Fruit fly (Drosophila melanogaster) whole organism, embryonic: Measurements from ENCODE around the gene Obp19b.

Experiments
- Bteb2 ChIP-seq: fragments of 200-800 bp; sonication (Bioruptor generic); optimal IDR thresholded peaks from 2 replicates; lab custom pipeline; 2016; ENCODE audit warnings: missing biosample characterization, missing genetic modification characterization
- CG10209 ChIP-seq: fragments of 200-800 bp; sonication (Bioruptor generic); optimal IDR thresholded peaks from 3 replicates; lab custom pipeline; 2017; ENCODE audit warnings: missing biosample characterization, mild to moderate bottlenecking, missing genetic modification characterization, missing genetic modification reagents
- CG10274 ChIP-seq: fragments of 200-800 bp; sonication (Bioruptor generic); optimal IDR thresholded peaks from 3 replicates; lab custom pipeline; 2017; ENCODE audit warnings: missing biosample characterization, mild to moderate bottlenecking, missing genetic modification characterization
- CG12236 ChIP-seq: fragments of 200-800 bp; sonication (Bioruptor generic); optimal IDR thresholded peaks from 2 replicates; lab custom pipeline; 2016; ENCODE audit warnings: missing biosample characterization, missing genetic modification characterization
- CG1233 ChIP-seq: fragments of 200-800 bp; sonication (Bioruptor generic); optimal IDR thresholded peaks from 4 replicates; lab custom pipeline; 2018; ENCODE audit warnings: missing biosample characterization, mild to moderate bottlenecking, missing genetic modification characterization
- CG12744 ChIP-seq: fragments of 200-800 bp; sonication (Bioruptor generic); optimal IDR thresholded peaks from 2 replicates; lab custom pipeline; 2016; ENCODE audit warnings: missing biosample characterization, missing genetic modification characterization
- CG14667 ChIP-seq: fragments of 200-800 bp; sonication (Bioruptor generic); IDR thresholded peaks from 2 replicates; pipeline ENCODE4 v1.3.6; 2022; ENCODE audit warnings: missing biosample characterization, missing genetic modification characterization
- CG1792 ChIP-seq: fragments of 200-800 bp; sonication (Bioruptor generic); optimal IDR thresholded peaks from 2 replicates; lab custom pipeline; 2016; ENCODE audit warnings: missing biosample characterization, missing genetic modification characterization
- CG18011 ChIP-seq: fragments of 200-800 bp; sonication (Bioruptor generic); optimal IDR thresholded peaks from 2 replicates; lab custom pipeline; 2017; ENCODE audit warnings: missing biosample characterization, missing genetic modification characterization, mild to moderate bottlenecking, moderate library complexity, missing genotype
- CG18619 ChIP-seq: fragments of 200-800 bp; sonication (Bioruptor generic); optimal IDR thresholded peaks from 3 replicates; lab custom pipeline; 2017; ENCODE audit warnings: missing biosample characterization, mild to moderate bottlenecking, missing genetic modification characterization
- CG32772 ChIP-seq: fragments of 200-800 bp; sonication (Bioruptor generic); IDR thresholded peaks from 2 replicates; pipeline ENCODE4 v1.3.6; 2022; ENCODE audit warnings: missing biosample characterization, missing genetic modification characterization
- CG42726 ChIP-seq: fragments of 200-800 bp; sonication (Bioruptor generic); IDR thresholded peaks from 2 replicates; pipeline ENCODE4 v1.3.6; 2022; ENCODE audit warnings: missing biosample characterization, missing genetic modification characterization; ENCODE audit not compliant: partially characterized antibody
- CG5245 ChIP-seq: fragments of 200-800 bp; sonication (Bioruptor generic); optimal IDR thresholded peaks from 3 replicates; lab custom pipeline; 2016; ENCODE audit warnings: missing biosample characterization, missing genetic modification characterization
- CG6272 ChIP-seq: fragments of 200-800 bp; sonication (Bioruptor generic); IDR thresholded peaks from 2 replicates; pipeline ENCODE4 v1.3.6; 2022; ENCODE audit warnings: missing biosample characterization, missing genetic modification characterization
- CG6791 ChIP-seq: fragments of 200-800 bp; sonication (Bioruptor generic); IDR thresholded peaks from 3 replicates; pipeline ENCODE4 v1.3.6; 2022; ENCODE audit warnings: missing biosample characterization, missing genetic modification characterization; ENCODE audit not compliant: partially characterized antibody
- CG7963 ChIP-seq: fragments of 200-800 bp; sonication (Bioruptor generic); IDR thresholded peaks from 3 replicates; pipeline ENCODE4 v1.3.6; 2022; ENCODE audit warnings: missing biosample characterization, missing genetic modification characterization; ENCODE audit not compliant: partially characterized antibody
- CG8290 ChIP-seq, 3 experiments: fragments of 200-800 bp; sonication (Bioruptor generic); optimal IDR thresholded peaks; 2 replicates each; lab custom pipeline; 2016 to 2019; ENCODE audit warnings: missing biosample characterization in 3 of 3, missing genetic modification characterization in 3 of 3, mild to moderate bottlenecking in 2 of 3, moderate library complexity in 1 of 3
- Deaf1 ChIP-seq: fragments of 200-800 bp; optimal IDR thresholded peaks from 3 replicates; lab custom pipeline; 2019; ENCODE audit warnings: missing biosample characterization, mild to moderate bottlenecking, missing genetic modification characterization, moderate library complexity
- Dip3 ChIP-seq: fragments of 200-800 bp; sonication (Bioruptor generic); optimal IDR thresholded peaks from 3 replicates; lab custom pipeline; 2016; ENCODE audit warnings: missing biosample characterization, missing genetic modification characterization
- Dll ChIP-seq: fragments of 200-800 bp; sonication (Bioruptor generic); IDR thresholded peaks from 4 replicates; pipeline ENCODE4 v1.3.6; 2022; ENCODE audit warnings: missing biosample characterization, missing genetic modification characterization; ENCODE audit not compliant: partially characterized antibody
- Ets65A ChIP-seq: fragments of 200-800 bp; sonication (Bioruptor generic); peaks from one replicate; lab custom pipeline; 2016; ENCODE audit warnings: missing biosample characterization, missing genetic modification characterization
- HLH4C ChIP-seq: fragments of 200-800 bp; sonication (Bioruptor generic); IDR thresholded peaks from 3 replicates; pipeline ENCODE4 v1.3.6; 2022; ENCODE audit warnings: missing biosample characterization, missing genetic modification characterization; ENCODE audit not compliant: partially characterized antibody
- Mad ChIP-seq: fragments of 200-800 bp; sonication (Bioruptor generic); optimal IDR thresholded peaks from 2 replicates; lab custom pipeline; 2016; ENCODE audit warnings: missing biosample characterization, missing genetic modification characterization
- Nf-YA ChIP-seq: fragments of 200-800 bp; sonication (Bioruptor generic); IDR thresholded peaks from 2 replicates; pipeline ENCODE4 v1.3.6; 2022; ENCODE audit warnings: missing biosample characterization, missing genetic modification characterization
- Opbp ChIP-seq: fragments of 200-800 bp; sonication (Bioruptor generic); IDR thresholded peaks from 3 replicates; pipeline ENCODE4 v1.3.6; 2022; ENCODE audit warnings: missing biosample characterization, missing genetic modification characterization; ENCODE audit not compliant: partially characterized antibody
- Scr ChIP-seq: fragments of 200-800 bp; sonication (Bioruptor generic); IDR thresholded peaks from 2 replicates; pipeline ENCODE4 v1.3.6; 2022; ENCODE audit warnings: missing biosample characterization, missing genetic modification characterization; ENCODE audit not compliant: partially characterized antibody
- Side ChIP-seq: fragments of 200-800 bp; sonication (Bioruptor generic); optimal IDR thresholded peaks from 2 replicates; lab custom pipeline; 2016; ENCODE audit warnings: missing biosample characterization, missing genetic modification characterization
- Sox100B ChIP-seq: fragments of 200-800 bp; sonication (Bioruptor generic); optimal IDR thresholded peaks from 3 replicates; lab custom pipeline; 2018; ENCODE audit warnings: missing biosample characterization, mild to moderate bottlenecking, missing genetic modification characterization
- Sry-β ChIP-seq: fragments of 200-800 bp; sonication (Bioruptor generic); optimal IDR thresholded peaks from 2 replicates; lab custom pipeline; 2018; ENCODE audit warnings: missing biosample characterization, mild to moderate bottlenecking, missing genetic modification characterization, moderate library complexity
- TFAM ChIP-seq: fragments of 200-800 bp; sonication (Bioruptor generic); optimal IDR thresholded peaks from 2 replicates; lab custom pipeline; 2017; ENCODE audit warnings: missing biosample characterization, missing genetic modification characterization, inconsistent platforms
- Tbp ChIP-seq: fragments of >200 bp; optimal IDR thresholded peaks from 2 replicates; lab custom pipeline; 2018; ENCODE audit warnings: missing biosample characterization, missing genetic modification characterization
- YL-1 ChIP-seq: fragments of 200-800 bp; sonication (Bioruptor generic); optimal IDR thresholded peaks from 3 replicates; lab custom pipeline; 2017; ENCODE audit warnings: missing biosample characterization, mild to moderate bottlenecking, missing genetic modification characterization
- bcd ChIP-seq: fragments of 200-800 bp; sonication (Bioruptor generic); optimal IDR thresholded peaks from 2 replicates; lab custom pipeline; 2017; ENCODE audit warnings: missing biosample characterization, mild to moderate bottlenecking, missing genetic modification characterization
- cad ChIP-seq: fragments of >200 bp; optimal IDR thresholded peaks from 2 replicates; lab custom pipeline; 2017; ENCODE audit warnings: missing biosample characterization, missing genetic modification characterization
- cato ChIP-seq: fragments of 200-800 bp; sonication (Bioruptor generic); optimal IDR thresholded peaks from 2 replicates; lab custom pipeline; 2016; ENCODE audit warnings: missing biosample characterization, missing genetic modification characterization, borderline replicate concordance
- croc ChIP-seq: fragments of 200-800 bp; sonication (Bioruptor generic); conservative IDR thresholded peaks from 3 replicates; pipeline ENCODE4 v1.3.6; 2022; ENCODE audit warnings: missing biosample characterization, missing genetic modification characterization
- cwo ChIP-seq: fragments of 200-800 bp; sonication (Bioruptor generic); optimal IDR thresholded peaks from 3 replicates; lab custom pipeline; 2017; ENCODE audit warnings: missing biosample characterization, missing genetic modification characterization, mild to moderate bottlenecking, moderate library complexity, missing genetic modification reagents
- hth ChIP-seq: fragments of >200 bp; optimal IDR thresholded peaks from 2 replicates; lab custom pipeline; 2017; ENCODE audit warnings: inconsistent platforms
- jing ChIP-seq: fragments of 200-800 bp; sonication (Bioruptor generic); optimal IDR thresholded peaks from 2 replicates; lab custom pipeline; 2018; ENCODE audit warnings: missing biosample characterization, mild to moderate bottlenecking, missing genetic modification characterization
- knrl ChIP-seq: fragments of 200-800 bp; sonication (Bioruptor generic); IDR thresholded peaks from 3 replicates; pipeline ENCODE4 v1.3.6; 2022; ENCODE audit warnings: missing biosample characterization, missing genetic modification characterization; ENCODE audit not compliant: partially characterized antibody
- nerfin-1 ChIP-seq: fragments of 200-800 bp; sonication (Bioruptor generic); optimal IDR thresholded peaks from 3 replicates; lab custom pipeline; 2019; ENCODE audit warnings: missing biosample characterization, mild to moderate bottlenecking, missing genetic modification characterization, moderate library complexity
- pb ChIP-seq: fragments of 200-800 bp; sonication (Bioruptor generic); optimal IDR thresholded peaks from 3 replicates; lab custom pipeline; 2016; ENCODE audit warnings: missing biosample characterization, missing genetic modification characterization
- peb ChIP-seq: fragments of 200-800 bp; sonication (Bioruptor generic); IDR thresholded peaks from 2 replicates; pipeline ENCODE4 v1.3.6; 2022; ENCODE audit warnings: missing biosample characterization, missing genetic modification characterization
- pum ChIP-seq: fragments of 200-800 bp; sonication (Bioruptor generic); optimal IDR thresholded peaks from 2 replicates; lab custom pipeline; 2016; ENCODE audit warnings: missing biosample characterization, missing genetic modification characterization
- stc ChIP-seq: fragments of 200-800 bp; sonication (Bioruptor generic); IDR thresholded peaks from 2 replicates; pipeline ENCODE4 v1.3.6; 2022; ENCODE audit warnings: missing biosample characterization, missing genetic modification characterization
- twi ChIP-seq: fragments of 200-800 bp; optimal IDR thresholded peaks from 2 replicates; lab custom pipeline; 2019; ENCODE audit warnings: missing biosample characterization, mild to moderate bottlenecking, missing genetic modification characterization, moderate library complexity
- unc-4 ChIP-seq: fragments of 200-800 bp; sonication (Bioruptor generic); IDR thresholded peaks from 2 replicates; pipeline ENCODE4 v1.3.6; 2022; ENCODE audit warnings: missing biosample characterization, missing genetic modification characterization; ENCODE audit not compliant: partially characterized antibody
- vvl ChIP-seq: fragments of 200-800 bp; sonication (Bioruptor generic); IDR thresholded peaks from 2 replicates; pipeline ENCODE4 v1.3.6; 2022; ENCODE audit warnings: missing biosample characterization, missing genetic modification characterization

Obp19b gene

DNA sequence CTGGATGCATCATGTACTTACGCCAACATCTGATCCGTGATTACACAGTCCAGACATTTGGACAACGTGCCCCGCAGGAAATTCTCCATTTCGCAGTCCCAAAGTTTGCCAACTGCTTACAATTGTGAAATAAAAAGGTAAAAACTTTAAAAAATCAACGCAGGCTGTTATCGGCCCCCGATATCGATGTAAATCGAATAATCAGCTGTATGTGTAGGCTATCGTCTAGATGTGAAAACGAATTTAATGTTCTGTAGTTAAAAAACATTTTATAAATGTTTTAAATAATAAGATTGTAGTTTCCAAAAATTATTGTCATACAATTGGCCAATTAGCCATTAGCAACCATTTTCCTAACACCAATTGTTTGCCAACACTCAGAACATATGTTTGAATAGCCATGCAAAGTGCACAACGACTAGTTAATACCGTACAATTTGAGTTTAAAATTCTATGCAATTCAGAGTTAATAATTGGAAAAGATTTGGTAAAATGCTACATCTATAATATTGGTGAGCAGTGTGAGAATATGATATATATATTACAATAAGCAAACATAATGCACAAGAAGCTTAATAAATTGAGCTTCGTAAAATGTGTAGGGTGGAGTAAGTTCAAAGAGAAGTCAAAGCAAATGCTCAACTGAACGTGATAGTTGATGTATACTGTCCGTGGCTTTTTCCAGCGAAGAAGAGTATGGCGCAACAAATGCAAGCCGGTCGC, 13.1 kb downstream of the Obp19b start, which contains the start of the genes CG11710 and mal (continued):
- TF ChIP-seq HLH4C (GFP tag; lab: Robert Waterston, UW) (peak; percentile 51; the same call in 1 of the 3 replicates), CG14667 (GFP tag; lab: Robert Waterston, UW) (peak; percentile 59), CG8290 (GFP tag; optimal IDR thresholded peaks at IDR 0.05; lab: Kevin White, UChicago) (peak; percentile 3), CG8290 (tag; optimal IDR thresholded peaks at IDR 0.05; lab: Kevin White, UChicago) (no peak), stc (GFP tag; lab: Robert Waterston, UW) (peak; percentile 58), hth (lab: Kevin White, UChicago) (no peak), twi (peak; percentile 61), CG18011 (GFP tag; lab: Kevin White, UChicago) (peak; percentile 45), CG1233 (GFP tag; lab: Kevin White, UChicago) (peak; percentile 81), vvl (GFP tag; lab: Robert Waterston, UW) (peak; percentile 70; the same call in 1 of the 2 replicates), knrl (GFP tag; lab: Robert Waterston, UW) (no peak), Side (GFP tag; lab: Kevin White, UChicago) (peak; percentile 44), CG32772 (GFP tag; lab: Robert Waterston, UW) (peak; percentile 68), bcd (GFP tag; lab: Kevin White, UChicago) (peak; percentile 78), Tbp (no peak), Dip3 (GFP tag; lab: Kevin White, UChicago) (peak; percentile 84), cato (GFP tag; lab: Kevin White, UChicago) (peak; percentile 47), cwo (GFP tag; lab: Kevin White, UChicago) (peak; percentile 73), CG12236 (GFP tag; lab: Kevin White, UChicago) (no peak), Deaf1 (peak; percentile 63), CG42726 (GFP tag; lab: Robert Waterston, UW) (no peak), Sry-β (GFP tag; lab: Kevin White, UChicago) (peak; percentile 25), CG18619 (GFP tag; lab: Kevin White, UChicago) (no peak), TFAM (GFP tag; lab: Kevin White, UChicago) (no peak), Dll (peak; percentile 62; the same call in 3 of the 4 replicates), pum (GFP tag; lab: Kevin White, UChicago) (peak; percentile 26), Nf-YA (GFP tag; lab: Robert Waterston, UW) (0 out of 2 replicates have a peak, but pooled peaks have one; percentile 35), Scr (GFP tag; lab: Robert Waterston, UW) (peak; percentile 53), CG5245 (GFP tag; lab: Kevin White, UChicago) (peak; percentile 76), Opbp (peak; percentile 62; the same call in 1 of the 3 replicates), CG10209 (GFP tag; lab: Kevin White, UChicago) (peak; percentile 80), unc-4 (peak; percentile 37; the same call in 1 of the 2 replicates), YL-1 (peak; percentile 36), CG7963 (GFP tag; lab: Robert Waterston, UW) (no peak), CG10274 (GFP tag; lab: Kevin White, UChicago) (peak; percentile 67), Ets65A (peak; percentile 97), nerfin-1 (tag; lab: Kevin White, UChicago) (peak; percentile 77), jing (no peak), pb (GFP tag; lab: Kevin White, UChicago) (peak; percentile 64), CG6791 (GFP tag; lab: Robert Waterston, UW) (peak; percentile 42; the same call in 2 of the 3 replicates), CG6272 (GFP tag; lab: Robert Waterston, UW) (peak; percentile 42; the same call in 1 of the 2 replicates), cad (GFP tag; lab: Kevin White, UChicago) (no peak), Mad (peak; percentile 21), Bteb2 (GFP tag; lab: Kevin White, UChicago) (peak; percentile 47), Sox100B (GFP tag; lab: Kevin White, UChicago) (no peak), CG1792 (peak; percentile 49), croc (peak; percentile 77), peb (peak; percentile 61; the same call in 1 of the 2 replicates), CG12744 (peak; percentile 48)
